Fruit fly (Drosophila melanogaster) whole organism, pupa: ENCODE data around the gene CG4467.
A peak's percentile ranks its signal among the peaks of the same experiment; 100 is the strongest.

Experiments used
- CG10348 ChIP-seq: fragments of 200-800 bp; sonication (Bioruptor generic); IDR thresholded peaks from 2 replicates; pipeline ENCODE4 v1.3.6; 2022; ENCODE audit warnings: missing biosample characterization, missing genetic modification characterization
- CG12605 ChIP-seq: fragments of 200-800 bp; sonication (Bioruptor generic); IDR thresholded peaks from 2 replicates; pipeline ENCODE4 v1.3.6; 2022; ENCODE audit warnings: missing biosample characterization, missing genetic modification characterization
- CG13204 ChIP-seq: fragments of 200-800 bp; sonication (Bioruptor generic); optimal IDR thresholded peaks from 2 replicates; lab custom pipeline; 2018; ENCODE audit warnings: missing biosample characterization, mild to moderate bottlenecking, missing genetic modification characterization, moderate library complexity
- CG14655 ChIP-seq: fragments of 200-800 bp; sonication (Bioruptor generic); optimal IDR thresholded peaks from 3 replicates; lab custom pipeline; 2017; ENCODE audit warnings: mild to moderate bottlenecking, missing biosample characterization, missing genetic modification reagents, missing genetic modification characterization
- CG15710 ChIP-seq: fragments of 200-800 bp; sonication (Bioruptor generic); optimal IDR thresholded peaks from 2 replicates; lab custom pipeline; 2018; ENCODE audit warnings: missing biosample characterization, mild to moderate bottlenecking, missing genetic modification characterization, moderate library complexity
- CG17806 ChIP-seq: fragments of 200-800 bp; sonication (Bioruptor generic); optimal IDR thresholded peaks from 2 replicates; lab custom pipeline; 2018; ENCODE audit warnings: missing biosample characterization, mild to moderate bottlenecking, missing genetic modification characterization, moderate library complexity
- CG32121 ChIP-seq: fragments of 200-800 bp; sonication (Bioruptor generic); IDR thresholded peaks from 2 replicates; pipeline ENCODE4 v1.3.6; 2022; ENCODE audit warnings: missing biosample characterization, missing genetic modification characterization
- CG34367 ChIP-seq: fragments of 200-800 bp; sonication (Bioruptor generic); optimal IDR thresholded peaks from 2 replicates; lab custom pipeline; 2018; ENCODE audit warnings: missing biosample characterization, mild to moderate bottlenecking, missing genetic modification characterization
- CG4496 ChIP-seq: fragments of 200-800 bp; sonication (Bioruptor generic); IDR thresholded peaks from 3 replicates; pipeline ENCODE4 v1.3.6; 2022; ENCODE audit warnings: missing biosample characterization, missing genetic modification characterization
- CG8159 ChIP-seq: fragments of 200-800 bp; sonication (Bioruptor generic); optimal IDR thresholded peaks from 3 replicates; lab custom pipeline; 2018; ENCODE audit warnings: missing biosample characterization, mild to moderate bottlenecking, missing genetic modification characterization, moderate library complexity
- CG8301 ChIP-seq: fragments of 200-800 bp; sonication (Bioruptor generic); optimal IDR thresholded peaks from 2 replicates; lab custom pipeline; 2018; ENCODE audit warnings: missing biosample characterization, mild to moderate bottlenecking, missing genetic modification characterization
- CG9948 ChIP-seq: fragments of 200-800 bp; sonication (Bioruptor generic); optimal IDR thresholded peaks from 2 replicates; lab custom pipeline; 2018; ENCODE audit warnings: missing biosample characterization, mild to moderate bottlenecking, missing genetic modification characterization, moderate library complexity
- D1 ChIP-seq: fragments of 200-800 bp; sonication (Bioruptor generic); optimal IDR thresholded peaks from 2 replicates; lab custom pipeline; 2018; ENCODE audit warnings: missing biosample characterization, mild to moderate bottlenecking, missing genetic modification characterization, moderate library complexity
- EcR ChIP-seq: fragments of 200-800 bp; sonication (Bioruptor generic); optimal IDR thresholded peaks from 3 replicates; lab custom pipeline; 2019; ENCODE audit warnings: missing biosample characterization, missing genetic modification characterization, mild to moderate bottlenecking, moderate library complexity, missing genetic modification reagents
- Ets98B ChIP-seq: fragments of 200-800 bp; sonication (Bioruptor generic); IDR thresholded peaks from 2 replicates; pipeline ENCODE4 v1.3.6; 2022; ENCODE audit warnings: missing biosample characterization, missing genetic modification characterization
- Pif1A ChIP-seq: fragments of 200-800 bp; sonication (Bioruptor generic); optimal IDR thresholded peaks from 3 replicates; lab custom pipeline; 2016; ENCODE audit warnings: missing biosample characterization, missing genetic modification characterization
- Pif1B ChIP-seq: fragments of 200-800 bp; sonication (Bioruptor generic); optimal IDR thresholded peaks from 3 replicates; lab custom pipeline; 2016; ENCODE audit warnings: missing biosample characterization, missing genetic modification characterization
- Snoo ChIP-seq: fragments of 200-800 bp; sonication (Bioruptor generic); optimal IDR thresholded peaks from 3 replicates; lab custom pipeline; 2017; ENCODE audit warnings: missing biosample characterization, mild to moderate bottlenecking, missing genetic modification characterization, inconsistent platforms
- fd96Ca ChIP-seq: fragments of 200-800 bp; sonication (Bioruptor generic); IDR thresholded peaks from 3 replicates; pipeline ENCODE4 v1.3.6; 2022; ENCODE audit warnings: missing biosample characterization, missing genetic modification characterization
- gl ChIP-seq: fragments of 200-800 bp; sonication (Bioruptor generic); optimal IDR thresholded peaks from 2 replicates; lab custom pipeline; 2018; ENCODE audit warnings: missing biosample characterization, mild to moderate bottlenecking, missing genetic modification characterization
- rn ChIP-seq: fragments of 200-800 bp; sonication (Bioruptor generic); IDR thresholded peaks from 2 replicates; pipeline ENCODE4 v1.3.6; 2022; ENCODE audit warnings: missing biosample characterization, missing genetic modification characterization

Gene CG4467

dm6 chr3R:23221680-23222148 is 27.0 kb downstream of the CG4467 start:
- TF ChIP-seq CG13204 (GFP tag; lab: Kevin White, UChicago) (peak; percentile 3), Snoo (tag; lab: Kevin White, UChicago) (peak; percentile 38), CG17806 (tag; lab: Kevin White, UChicago) (peak; percentile 7), CG15710 (tag; lab: Kevin White, UChicago) (peak; percentile 7), gl (tag; lab: Kevin White, UChicago) (peak; percentile 47), CG14655 (GFP tag; lab: Kevin White, UChicago) (no peak), CG4496 (peak; percentile 53; the same call in 2 of the 3 replicates), EcR (peak; percentile 32), CG8301 (tag; lab: Kevin White, UChicago) (no peak), CG9948 (no peak), CG32121 (GFP tag; lab: Robert Waterston, UW) (no peak), Pif1B (GFP tag; lab: Kevin White, UChicago) (no peak), fd96Ca (no peak)

dm6 chr3R:23221003-23221679 is 27.6 kb downstream of the CG4467 start:
- TF ChIP-seq fd96Ca = 0 out of 3 replicates have a peak, but pooled peaks have one; percentile 15
- peak; percentile 10 for TF ChIP-seq CG14655 (GFP tag; lab: Kevin White, UChicago)
- peak; percentile 15 for TF ChIP-seq CG8159 (tag; lab: Kevin White, UChicago)
- TF ChIP-seq CG34367 = no peak

dm6 chr3R:23220239-23221002 is 28.3 kb downstream of the CG4467 start:
- TF ChIP-seq EcR = peak; percentile 88
- TF ChIP-seq CG4496 = peak; percentile 16; the same call in 1 of the 3 replicates
- TF ChIP-seq rn (GFP tag; lab: Robert Waterston, UW) = no peak

dm6 chr3R:23217142-23217771 is 31.4 kb downstream of the CG4467 start:
- TF ChIP-seq Snoo (tag; lab: Kevin White, UChicago) (no peak), CG34367 (no peak), CG8159 (tag; lab: Kevin White, UChicago) (no peak), gl (tag; lab: Kevin White, UChicago) (no peak), rn (GFP tag; lab: Robert Waterston, UW) (no peak), Ets98B (GFP tag; lab: Robert Waterston, UW) (no peak), Pif1B (GFP tag; lab: Kevin White, UChicago) (no peak), EcR (no peak), D1 (tag; lab: Kevin White, UChicago) (no peak), CG4496 (no peak), Pif1A (GFP tag; lab: Kevin White, UChicago) (no peak), CG10348 (GFP tag; lab: Robert Waterston, UW) (no peak), CG9948 (no peak), CG13204 (GFP tag; lab: Kevin White, UChicago) (no peak)

dm6 chr3R:23215434-23215730 is 33.3 kb downstream of the CG4467 start:
- TF ChIP-seq CG10348 (GFP tag; lab: Robert Waterston, UW) (no peak), Ets98B (GFP tag; lab: Robert Waterston, UW) (no peak), CG12605 (no peak), gl (tag; lab: Kevin White, UChicago) (no peak)

dm6 chr3R:23214603-23215433 is 33.9 kb downstream of the CG4467 start:
- peak; percentile 43 for TF ChIP-seq gl (tag; lab: Kevin White, UChicago)
- TF ChIP-seq Ets98B (GFP tag; lab: Robert Waterston, UW) = no peak; the same call in 1 of the 2 replicates
- TF ChIP-seq CG12605 = peak; percentile 76
- TF ChIP-seq D1 (tag; lab: Kevin White, UChicago) = no peak
- TF ChIP-seq CG4496 = peak; percentile 67; the same call in 2 of the 3 replicates
- TF ChIP-seq CG10348 (GFP tag; lab: Robert Waterston, UW) = no peak
- no peak for TF ChIP-seq CG9948
- TF ChIP-seq rn (GFP tag; lab: Robert Waterston, UW) = no peak
- TF ChIP-seq EcR = no peak
- TF ChIP-seq CG8301 (tag; lab: Kevin White, UChicago) = peak; percentile 1
- TF ChIP-seq, all 21 proteins: peak for 4
